Fruit fly (Drosophila melanogaster) whole organism, prepupa: Measurements from ENCODE around the gene rho-6.

Experiments
- CG10631 ChIP-seq: fragments of 200-800 bp; sonication (Bioruptor generic); optimal IDR thresholded peaks from 2 replicates; lab custom pipeline; 2016; ENCODE audit warnings: missing biosample characterization, missing genetic modification characterization
- CG11294 ChIP-seq: fragments of 200-800 bp; sonication (Bioruptor generic); IDR thresholded peaks from 2 replicates; pipeline ENCODE4 v1.3.6; 2022; ENCODE audit warnings: missing biosample characterization, missing genetic modification characterization
- CG11762 ChIP-seq: fragments of 200-800 bp; sonication (Bioruptor generic); optimal IDR thresholded peaks from 3 replicates; lab custom pipeline; 2016; ENCODE audit warnings: missing biosample characterization, missing genetic modification characterization; ENCODE audit not compliant: insufficient read depth
- CG11902 ChIP-seq: fragments of 200-800 bp; sonication (Bioruptor generic); optimal IDR thresholded peaks from 3 replicates; lab custom pipeline; 2016; ENCODE audit warnings: missing biosample characterization, missing genetic modification characterization
- CG1621 ChIP-seq: fragments of 200-800 bp; sonication (Bioruptor generic); optimal IDR thresholded peaks from 3 replicates; lab custom pipeline; 2018; ENCODE audit warnings: missing biosample characterization, mild to moderate bottlenecking, missing genetic modification characterization
- CG16779 ChIP-seq: fragments of 200-800 bp; sonication (Bioruptor generic); optimal IDR thresholded peaks from 3 replicates; lab custom pipeline; 2017; ENCODE audit warnings: missing biosample characterization, mild to moderate bottlenecking, missing genetic modification characterization
- CG3032 ChIP-seq: fragments of 200-800 bp; optimal IDR thresholded peaks from 2 replicates; lab custom pipeline; 2019; ENCODE audit warnings: missing biosample characterization, mild to moderate bottlenecking, missing genetic modification characterization, moderate library complexity
- CG32006 ChIP-seq: fragments of 200-800 bp; sonication (Bioruptor generic); optimal IDR thresholded peaks from 3 replicates; lab custom pipeline; 2017; ENCODE audit warnings: missing biosample characterization, mild to moderate bottlenecking, missing genetic modification characterization
- CG34406 ChIP-seq: fragments of 200-800 bp; sonication (Bioruptor generic); optimal IDR thresholded peaks from 3 replicates; lab custom pipeline; 2016; ENCODE audit warnings: missing biosample characterization, missing genetic modification characterization
- CG6163 ChIP-seq: fragments of 200-800 bp; sonication (Bioruptor generic); IDR thresholded peaks from 3 replicates; pipeline ENCODE4 v1.3.6; 2022; ENCODE audit warnings: missing biosample characterization, missing genetic modification characterization
- CG6792 ChIP-seq: fragments of 200-800 bp; sonication (Bioruptor generic); optimal IDR thresholded peaks from 3 replicates; lab custom pipeline; 2016; ENCODE audit warnings: missing biosample characterization, missing genetic modification characterization
- CG6808 ChIP-seq: fragments of 200-800 bp; sonication (Bioruptor generic); optimal IDR thresholded peaks from 3 replicates; lab custom pipeline; 2017; ENCODE audit warnings: missing biosample characterization, missing genetic modification characterization, mild to moderate bottlenecking, moderate library complexity, missing genetic modification reagents
- CG6854 ChIP-seq: fragments of 200-800 bp; sonication (Bioruptor generic); optimal IDR thresholded peaks from 2 replicates; lab custom pipeline; 2017; ENCODE audit warnings: missing biosample characterization, mild to moderate bottlenecking, missing genetic modification characterization
- CG7368 ChIP-seq: fragments of 200-800 bp; sonication (Bioruptor generic); optimal IDR thresholded peaks from 3 replicates; lab custom pipeline; 2016; ENCODE audit warnings: missing biosample characterization, missing genetic modification characterization
- CG8119 ChIP-seq: fragments of 200-800 bp; sonication (Bioruptor generic); IDR thresholded peaks from 3 replicates; pipeline ENCODE4 v1.3.6; 2022; ENCODE audit warnings: missing biosample characterization, missing genetic modification characterization
- CG8319 ChIP-seq: fragments of 200-800 bp; sonication (Bioruptor generic); optimal IDR thresholded peaks from 3 replicates; lab custom pipeline; 2016; ENCODE audit warnings: missing biosample characterization, missing genetic modification characterization
- CG9139 ChIP-seq: fragments of 200-800 bp; sonication (Bioruptor generic); optimal IDR thresholded peaks from 3 replicates; lab custom pipeline; 2017; ENCODE audit warnings: missing biosample characterization, mild to moderate bottlenecking, missing genetic modification characterization
- Eip75B ChIP-seq: fragments of 200-800 bp; sonication (Bioruptor generic); optimal IDR thresholded peaks from 3 replicates; lab custom pipeline; 2016; ENCODE audit warnings: missing biosample characterization, missing genetic modification characterization
- Eip78C ChIP-seq: fragments of 200-800 bp; sonication (Bioruptor generic); peaks from one replicate; lab custom pipeline; 2016; ENCODE audit warnings: missing biosample characterization, missing genetic modification characterization
- Eip93F ChIP-seq: fragments of 200-800 bp; sonication (Bioruptor generic); optimal IDR thresholded peaks from 2 replicates; lab custom pipeline; 2016; ENCODE audit warnings: missing biosample characterization, mild to moderate bottlenecking, missing genetic modification characterization
- Ets96B ChIP-seq: fragments of 200-800 bp; optimal IDR thresholded peaks from 2 replicates; lab custom pipeline; 2019; ENCODE audit warnings: missing biosample characterization, mild to moderate bottlenecking, missing genetic modification characterization, moderate library complexity
- Gug ChIP-seq: fragments of 200-800 bp; sonication (Bioruptor generic); IDR thresholded peaks from 2 replicates; pipeline ENCODE4 v1.3.6; 2022; ENCODE audit warnings: missing biosample characterization, missing genetic modification characterization
- Hr38 ChIP-seq: sonication (Bioruptor generic); optimal IDR thresholded peaks from 2 replicates; lab custom pipeline; 2016; ENCODE audit warnings: missing biosample characterization, missing genetic modification characterization
- Met ChIP-seq: fragments of 200-800 bp; sonication (Bioruptor generic); optimal IDR thresholded peaks from 3 replicates; lab custom pipeline; 2016; ENCODE audit warnings: missing biosample characterization, missing genetic modification characterization
- OdsH ChIP-seq: fragments of 200-800 bp; sonication (Bioruptor generic); optimal IDR thresholded peaks from 3 replicates; lab custom pipeline; 2016; ENCODE audit warnings: missing biosample characterization, missing genetic modification characterization
- Sox14 ChIP-seq: fragments of 200-800 bp; sonication (Bioruptor generic); optimal IDR thresholded peaks from 3 replicates; lab custom pipeline; 2016; ENCODE audit warnings: missing biosample characterization, missing genetic modification characterization
- Sox15 ChIP-seq: fragments of 200-800 bp; sonication (Bioruptor generic); optimal IDR thresholded peaks from 3 replicates; lab custom pipeline; 2016; ENCODE audit warnings: missing biosample characterization, missing genetic modification characterization
- achi ChIP-seq: fragments of 200-800 bp; sonication (Bioruptor generic); optimal IDR thresholded peaks from 3 replicates; lab custom pipeline; 2016; ENCODE audit warnings: missing biosample characterization, missing genetic modification characterization
- acj6 ChIP-seq: fragments of 200-800 bp; sonication (Bioruptor generic); optimal IDR thresholded peaks from 3 replicates; lab custom pipeline; 2016; ENCODE audit warnings: missing biosample characterization, missing genetic modification characterization
- cyc ChIP-seq: fragments of 200-800 bp; sonication (Bioruptor generic); optimal IDR thresholded peaks from 3 replicates; lab custom pipeline; 2016; ENCODE audit warnings: missing biosample characterization, missing genetic modification characterization
- dac ChIP-seq: fragments of 200-800 bp; sonication (Bioruptor generic); optimal IDR thresholded peaks from 2 replicates; lab custom pipeline; 2017; ENCODE audit warnings: missing biosample characterization, mild to moderate bottlenecking, missing genetic modification characterization
- dsx ChIP-seq: fragments of 200-800 bp; optimal IDR thresholded peaks from 3 replicates; lab custom pipeline; 2019; ENCODE audit warnings: missing biosample characterization, mild to moderate bottlenecking, missing genetic modification characterization, moderate library complexity; ENCODE audit not compliant: poor library complexity, severe bottlenecking
- esn ChIP-seq: fragments of 200-800 bp; sonication (Bioruptor generic); optimal IDR thresholded peaks from 2 replicates; lab custom pipeline; 2016; ENCODE audit warnings: missing biosample characterization, mild to moderate bottlenecking, missing genetic modification characterization, moderate library complexity
- fd59A ChIP-seq: fragments of 200-800 bp; sonication (Bioruptor generic); optimal IDR thresholded peaks from 2 replicates; lab custom pipeline; 2017; ENCODE audit warnings: missing biosample characterization, mild to moderate bottlenecking, missing genetic modification characterization, missing genetic modification reagents
- fd85E ChIP-seq: fragments of 200-800 bp; sonication (Bioruptor generic); optimal IDR thresholded peaks from 3 replicates; lab custom pipeline; 2016; ENCODE audit warnings: missing biosample characterization, missing genetic modification characterization
- fkh ChIP-seq: fragments of 200-800 bp; sonication (Bioruptor generic); optimal IDR thresholded peaks from 3 replicates; lab custom pipeline; 2017; ENCODE audit warnings: missing biosample characterization, mild to moderate bottlenecking, missing genetic modification characterization, moderate library complexity
- lz ChIP-seq: fragments of 200-800 bp; sonication (Bioruptor generic); optimal IDR thresholded peaks from 3 replicates; lab custom pipeline; 2016; ENCODE audit warnings: missing biosample characterization, missing genetic modification characterization
- net ChIP-seq: fragments of 200-800 bp; sonication (Bioruptor generic); optimal IDR thresholded peaks from 3 replicates; lab custom pipeline; 2016; ENCODE audit warnings: missing biosample characterization, missing genetic modification characterization
- ss ChIP-seq, 2 experiments: fragments of 200-800 bp; sonication (Bioruptor generic); optimal IDR thresholded peaks; 2 replicates in 1 of 2; 3 replicates in 1 of 2; lab custom pipeline; 2017 to 2018; ENCODE audit warnings: mild to moderate bottlenecking in 2 of 2, missing biosample characterization in 2 of 2, missing genetic modification characterization in 2 of 2, moderate library complexity in 1 of 2
- svp ChIP-seq: fragments of 200-800 bp; sonication (Bioruptor generic); peaks from one replicate; lab custom pipeline; 2016; ENCODE audit warnings: missing biosample characterization, missing genetic modification characterization

The rho-6 gene

dm6 chr2L:12110810-12111209 is 22.4 kb downstream of the rho-6 start, which contains the start of gene Phae2:
Phae2 (plus strand) TSS chr2L:12111110.
- TF ChIP-seq CG1621 (tag; lab: Kevin White, UChicago) (no peak), CG3032 (no peak), Eip78C (peak; percentile 32), CG34406 (no peak), svp (GFP tag; lab: Kevin White, UChicago) (no peak)

DNA sequence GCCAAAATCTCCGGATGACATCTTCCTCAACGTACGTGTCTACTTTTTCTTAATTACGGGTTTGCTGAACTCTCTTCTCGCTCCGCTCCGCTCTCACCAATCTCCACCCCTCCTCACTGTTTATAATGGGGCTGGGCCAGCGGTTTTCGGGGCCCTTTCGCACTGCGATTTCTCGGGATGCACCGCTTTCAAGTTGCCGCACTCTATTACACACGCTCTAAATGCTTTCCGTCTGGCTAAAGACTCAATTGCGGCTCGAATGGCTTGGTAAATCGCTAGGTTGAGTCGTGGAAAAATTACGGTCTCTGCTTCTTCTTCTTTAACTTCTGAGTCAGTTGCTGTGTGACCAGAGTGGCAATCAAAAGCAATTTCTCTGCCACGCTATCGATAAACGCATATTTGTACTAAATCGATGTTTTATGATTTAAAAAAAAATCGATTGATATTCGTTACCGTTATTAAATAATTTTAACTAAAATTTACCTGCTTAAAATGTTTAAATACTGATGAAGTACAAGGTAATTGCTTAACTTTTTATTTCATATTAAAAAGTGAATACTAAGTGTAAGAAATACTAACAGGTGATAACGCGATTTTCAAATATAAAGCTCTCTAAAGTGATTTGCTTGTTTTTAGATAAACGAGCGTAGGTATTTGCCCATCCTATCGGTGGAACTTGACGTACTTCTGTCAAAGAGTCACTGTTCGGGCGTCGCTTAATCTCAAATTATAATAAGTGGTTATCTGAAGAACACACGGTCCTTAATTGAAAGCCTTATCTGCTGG is 24.2 kb downstream of the rho-6 start, which contains the start of the genes Rab6 and Phae1:
Gene Rab6, minus strand, starts transcription at position 338 of the 786 bp plus-strand sequence.
Gene Phae1, plus strand, starts transcription at position 639 of the 786 bp plus-strand sequence.
- TF ChIP-seq Gug (no peak), CG6792 (GFP tag; lab: Kevin White, UChicago) (no peak), fd85E (GFP tag; lab: Kevin White, UChicago) (no peak), Eip78C (peak; percentile 15), fkh (GFP tag; lab: Kevin White, UChicago) (no peak), cyc (GFP tag; lab: Kevin White, UChicago) (no peak), CG6808 (GFP tag; lab: Kevin White, UChicago) (no peak), CG8119 (no peak), CG10631 (no peak), svp (GFP tag; lab: Kevin White, UChicago) (peak; percentile 77), CG6854 (GFP tag; lab: Kevin White, UChicago) (peak; percentile 68), net (GFP tag; lab: Kevin White, UChicago) (no peak), Hr38 (GFP tag; lab: Kevin White, UChicago) (no peak), CG16779 (tag; lab: Kevin White, UChicago) (no peak), esn (GFP tag; lab: Kevin White, UChicago) (no peak), ss (GFP tag; optimal IDR thresholded peaks at IDR 0.05; lab: Kevin White, UChicago) (no peak), OdsH (GFP tag; lab: Kevin White, UChicago) (no peak), Ets96B (no peak), CG8319 (GFP tag; lab: Kevin White, UChicago) (no peak), CG9139 (no peak), fd59A (GFP tag; lab: Kevin White, UChicago) (no peak), achi (GFP tag; lab: Kevin White, UChicago) (no peak), Sox15 (GFP tag; lab: Kevin White, UChicago) (no peak), CG6163 (GFP tag; lab: Robert Waterston, UW) (no peak), CG7368 (GFP tag; lab: Kevin White, UChicago) (no peak), acj6 (no peak), dsx (GFP tag; lab: Kevin White, UChicago) (no peak), lz (no peak), CG32006 (GFP tag; lab: Kevin White, UChicago) (no peak), CG11294 (GFP tag; lab: Robert Waterston, UW) (no peak), Sox14 (no peak), CG11762 (GFP tag; lab: Kevin White, UChicago) (no peak), Eip93F (GFP tag; lab: Kevin White, UChicago) (no peak), Met (no peak), Eip75B (GFP tag; lab: Kevin White, UChicago) (no peak), CG11902 (no peak), CG3032 (peak; percentile 6), CG1621 (tag; lab: Kevin White, UChicago) (peak; percentile 73), dac (no peak)
- TF ChIP-seq, all 60 proteins: peak for 5
